Worm (Caenorhabditis elegans): ENCODE data around the gene Y49F6B.13.
A peak's percentile ranks its signal among the peaks of the same experiment; 100 is the strongest.

ce11 chrII:3518961-3519544 is 47.5 kb upstream of the Y49F6B.13 start, which contains the start of gene clec-126:
- TF ChIP-seq ama-1 (optimal IDR thresholded peaks at IDR 0.05) (no peak), flt-1 (GFP tag; IDR thresholded peaks at IDR 0.05) (peak; percentile 87), hmg-4 (GFP tag; optimal IDR thresholded peaks at IDR 0.05) (peak; percentile 93), B0310.2 (tag; optimal IDR thresholded peaks at IDR 0.05) (peak; percentile 74), F13C5.2 (tag; optimal IDR thresholded peaks at IDR 0.05) (peak; percentile 81), tra-4 (tag; optimal IDR thresholded peaks at IDR 0.05) (peak; percentile 70), sea-1 (GFP tag; conservative IDR thresholded peaks at IDR 0.05) (peak; percentile 86), hmbx-1 (tag; optimal IDR thresholded peaks at IDR 0.05) (peak; percentile 52), hnd-1 (tag; optimal IDR thresholded peaks at IDR 0.05) (peak; percentile 62), pes-1 (GFP tag; IDR thresholded peaks at IDR 0.05) (peak; percentile 90), ceh-13 (GFP tag; optimal IDR thresholded peaks at IDR 0.05) (peak; percentile 77), ceh-36 (tag; optimal IDR thresholded peaks at IDR 0.05) (peak; percentile 94), aly-1 (tag; optimal IDR thresholded peaks at IDR 0.05) (peak; percentile 84), tbx-11 (GFP tag; IDR thresholded peaks at IDR 0.05) (peak; percentile 78; the same call in 1 of the 2 replicates)
